Fruit fly (Drosophila melanogaster) whole organism, embryonic: ENCODE results near the gene CG7135.

Source experiments
- CG16815 ChIP-seq: fragments of 200-800 bp; sonication (Bioruptor generic); optimal IDR thresholded peaks from 3 replicates; lab custom pipeline; 2017; ENCODE audit warnings: missing biosample characterization, mild to moderate bottlenecking, missing genetic modification characterization
- CG16863 ChIP-seq: fragments of 200-800 bp; sonication (Bioruptor generic); optimal IDR thresholded peaks from 3 replicates; lab custom pipeline; 2016; ENCODE audit warnings: missing biosample characterization, missing genetic modification characterization
- Hmr ChIP-seq: fragments of 200-800 bp; sonication (Bioruptor generic); optimal IDR thresholded peaks from 3 replicates; lab custom pipeline; 2017; ENCODE audit warnings: mild to moderate bottlenecking, missing biosample characterization, missing genetic modification reagents, missing genetic modification characterization
- Hsf ChIP-seq: fragments of 200-800 bp; sonication (Bioruptor generic); optimal IDR thresholded peaks from 3 replicates; lab custom pipeline; 2016; ENCODE audit warnings: missing biosample characterization, missing genetic modification characterization
- crp ChIP-seq, 2 experiments: fragments of 200-800 bp; sonication (Bioruptor generic); optimal IDR thresholded peaks; 2 replicates in 1 of 2; 3 replicates in 1 of 2; lab custom pipeline; 2017; ENCODE audit warnings: missing biosample characterization in 2 of 2, missing genetic modification characterization in 2 of 2, mild to moderate bottlenecking in 1 of 2, moderate library complexity in 1 of 2
- fd96Cb ChIP-seq: fragments of 200-800 bp; sonication (Bioruptor generic); optimal IDR thresholded peaks from 2 replicates; lab custom pipeline; 2018; ENCODE audit warnings: missing biosample characterization, mild to moderate bottlenecking, missing genetic modification characterization, moderate library complexity
- ranshi ChIP-seq: fragments of 200-800 bp; sonication (Bioruptor generic); IDR thresholded peaks from 2 replicates; pipeline ENCODE4 v1.3.6; 2022; ENCODE audit warnings: missing biosample characterization, missing genetic modification characterization
- tap ChIP-seq: fragments of 200-800 bp; optimal IDR thresholded peaks from 3 replicates; lab custom pipeline; 2019; ENCODE audit warnings: missing biosample characterization, mild to moderate bottlenecking, missing genetic modification characterization, moderate library complexity

- TF ChIP-seq CG16863, result no peak
- TF ChIP-seq crp (GFP tag; optimal IDR thresholded peaks at IDR 0.05; lab: Kevin White, UChicago), result no peak
- TF ChIP-seq ranshi, result no peak
- no peak for TF ChIP-seq tap (tag; lab: Kevin White, UChicago)
- TF ChIP-seq Hmr (GFP tag; lab: Kevin White, UChicago), result no peak
- TF ChIP-seq Hsf, result no peak
- TF ChIP-seq CG16815 (GFP tag; lab: Kevin White, UChicago), result no peak
- no peak for TF ChIP-seq fd96Cb (tag; lab: Kevin White, UChicago)
Measured at dm6 chrX:18106686-18107085, 3.2 kb downstream of the CG7135 start.
